Fruit fly (Drosophila melanogaster): ENCODE data around the gene CG13284.

dm6 chr2L:16834402-16834801 lies 14.1 kb downstream of the CG13284 start, which contains the start of gene CG13282:
- no peak for TF ChIP-seq CG8478 (optimal IDR thresholded peaks at IDR 0.05)
- no peak for TF ChIP-seq CTCF (optimal IDR thresholded peaks at IDR 0.05)

All from S2 (cell line).